Fruit fly (Drosophila melanogaster): ENCODE data around the gene CG45122.
A peak's percentile ranks its signal among the peaks of the same experiment; 100 is the strongest.

The CG45122 gene

DNA sequence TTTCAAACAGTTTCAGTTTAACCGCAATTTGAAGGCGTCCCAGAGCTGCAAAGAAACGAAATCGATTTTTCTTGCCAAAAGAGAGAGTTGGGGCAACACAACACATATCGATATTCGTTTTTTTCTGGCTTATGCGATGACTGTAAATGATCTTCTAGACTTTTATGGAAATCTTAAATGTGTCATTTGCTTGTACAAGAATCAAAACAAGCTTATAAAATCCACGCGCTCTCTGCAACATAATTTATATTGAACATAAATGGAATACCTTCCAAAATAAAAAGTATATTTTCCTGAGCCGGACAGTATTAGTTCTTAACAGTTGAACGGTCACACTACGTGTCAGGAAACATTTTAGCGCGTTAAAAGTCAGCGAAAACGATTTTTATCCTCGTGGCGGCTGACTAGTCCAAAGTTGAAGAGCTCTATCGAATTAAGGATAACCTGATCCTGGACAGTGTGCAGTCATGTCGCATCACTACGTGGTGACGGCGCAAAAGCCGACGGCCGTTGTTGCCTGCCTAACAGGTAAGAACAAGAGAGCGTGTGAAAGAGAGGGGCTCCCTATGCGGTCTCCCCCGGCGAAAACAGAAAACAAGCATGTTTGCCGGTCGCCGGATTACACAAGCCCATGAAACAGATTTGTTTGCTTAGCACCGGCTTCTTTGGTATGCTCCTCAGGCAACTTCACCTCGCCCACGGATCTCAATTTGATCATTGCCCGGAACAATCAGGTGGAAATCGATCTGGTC lies 8.2 kb downstream of the CG45122 start, which contains the start of gene pic:
pic (plus strand) TSS at position 304 of the 752 bp plus-strand sequence.
- TF ChIP-seq Hr83 (GFP tag; optimal IDR thresholded peaks at IDR 0.05; ENCODE audit: poor library complexity, severe bottlenecking) (peak; percentile 74), brk (GFP tag; optimal IDR thresholded peaks at IDR 0.05) (no peak)

dm6 chr3R:13056553-13056952 lies 12.6 kb downstream of the CG45122 start:
- TF ChIP-seq sage (GFP tag; optimal IDR thresholded peaks at IDR 0.05) (no peak), h (GFP tag; optimal IDR thresholded peaks at IDR 0.05) (no peak), CrebA (GFP tag; optimal IDR thresholded peaks at IDR 0.05; ENCODE audit: borderline replicate concordance) (no peak), dmrt93B (GFP tag; optimal IDR thresholded peaks at IDR 0.05) (no peak), Hnf4 (GFP tag; optimal IDR thresholded peaks at IDR 0.05) (no peak), rgr (GFP tag; optimal IDR thresholded peaks at IDR 0.05) (no peak), tai (GFP tag; optimal IDR thresholded peaks at IDR 0.05) (no peak), HLH106 (tag; optimal IDR thresholded peaks at IDR 0.05) (no peak), Sp1 (GFP tag; optimal IDR thresholded peaks at IDR 0.05) (no peak), Vsx2 (GFP tag; optimal IDR thresholded peaks at IDR 0.05; ENCODE audit: partially characterized antibody) (no peak), usp (GFP tag; optimal IDR thresholded peaks at IDR 0.05) (no peak), Rel (GFP tag; optimal IDR thresholded peaks at IDR 0.05) (no peak), Rel (tag; optimal IDR thresholded peaks at IDR 0.05) (no peak), GATAd (GFP tag; optimal IDR thresholded peaks at IDR 0.05) (no peak), jim (GFP tag; optimal IDR thresholded peaks at IDR 0.05) (no peak), sv (GFP tag; optimal IDR thresholded peaks at IDR 0.05) (no peak), foxo (GFP tag; optimal IDR thresholded peaks at IDR 0.05) (no peak), CG32264 (GFP tag; optimal IDR thresholded peaks at IDR 0.05) (no peak), brk (GFP tag; optimal IDR thresholded peaks at IDR 0.05) (no peak)

dm6 chr3R:13057121-13057805 lies 13.3 kb downstream of the CG45122 start, which contains the start of gene sim:
sim (plus strand) TSS chr3R:13057755.
- no peak for TF ChIP-seq Hnf4 (GFP tag; optimal IDR thresholded peaks at IDR 0.05)
- no peak for TF ChIP-seq ey (GFP tag; optimal IDR thresholded peaks at IDR 0.05)
- no peak for TF ChIP-seq sv (GFP tag; optimal IDR thresholded peaks at IDR 0.05)
- no peak for TF ChIP-seq rgr (GFP tag; optimal IDR thresholded peaks at IDR 0.05)
- TF ChIP-seq CG9705 (GFP tag; optimal IDR thresholded peaks at IDR 0.05): no peak
- no peak for TF ChIP-seq h (GFP tag; optimal IDR thresholded peaks at IDR 0.05)
- TF ChIP-seq N (GFP tag; optimal IDR thresholded peaks at IDR 0.05): no peak
- no peak for TF ChIP-seq psq (GFP tag; optimal IDR thresholded peaks at IDR 0.05)
- TF ChIP-seq CrebA (GFP tag; optimal IDR thresholded peaks at IDR 0.05; ENCODE audit: borderline replicate concordance): no peak
- no peak for TF ChIP-seq GATAd (GFP tag; optimal IDR thresholded peaks at IDR 0.05)
- no peak for TF ChIP-seq pan (optimal IDR thresholded peaks at IDR 0.05)
- no peak for TF ChIP-seq jim (GFP tag; optimal IDR thresholded peaks at IDR 0.05)
- TF ChIP-seq Rel (GFP tag; optimal IDR thresholded peaks at IDR 0.05): no peak
- no peak for TF ChIP-seq Rel (tag; optimal IDR thresholded peaks at IDR 0.05)
- no peak for TF ChIP-seq OdsH (GFP tag; optimal IDR thresholded peaks at IDR 0.05)
- no peak for TF ChIP-seq lola (GFP tag; optimal IDR thresholded peaks at IDR 0.05)
- TF ChIP-seq Dfd (GFP tag; optimal IDR thresholded peaks at IDR 0.05): no peak
- no peak for TF ChIP-seq usp (GFP tag; optimal IDR thresholded peaks at IDR 0.05)
- TF ChIP-seq Dif (GFP tag; optimal IDR thresholded peaks at IDR 0.05; ENCODE audit: partially characterized antibody): no peak
- TF ChIP-seq HLH106 (tag; optimal IDR thresholded peaks at IDR 0.05): no peak

DNA sequence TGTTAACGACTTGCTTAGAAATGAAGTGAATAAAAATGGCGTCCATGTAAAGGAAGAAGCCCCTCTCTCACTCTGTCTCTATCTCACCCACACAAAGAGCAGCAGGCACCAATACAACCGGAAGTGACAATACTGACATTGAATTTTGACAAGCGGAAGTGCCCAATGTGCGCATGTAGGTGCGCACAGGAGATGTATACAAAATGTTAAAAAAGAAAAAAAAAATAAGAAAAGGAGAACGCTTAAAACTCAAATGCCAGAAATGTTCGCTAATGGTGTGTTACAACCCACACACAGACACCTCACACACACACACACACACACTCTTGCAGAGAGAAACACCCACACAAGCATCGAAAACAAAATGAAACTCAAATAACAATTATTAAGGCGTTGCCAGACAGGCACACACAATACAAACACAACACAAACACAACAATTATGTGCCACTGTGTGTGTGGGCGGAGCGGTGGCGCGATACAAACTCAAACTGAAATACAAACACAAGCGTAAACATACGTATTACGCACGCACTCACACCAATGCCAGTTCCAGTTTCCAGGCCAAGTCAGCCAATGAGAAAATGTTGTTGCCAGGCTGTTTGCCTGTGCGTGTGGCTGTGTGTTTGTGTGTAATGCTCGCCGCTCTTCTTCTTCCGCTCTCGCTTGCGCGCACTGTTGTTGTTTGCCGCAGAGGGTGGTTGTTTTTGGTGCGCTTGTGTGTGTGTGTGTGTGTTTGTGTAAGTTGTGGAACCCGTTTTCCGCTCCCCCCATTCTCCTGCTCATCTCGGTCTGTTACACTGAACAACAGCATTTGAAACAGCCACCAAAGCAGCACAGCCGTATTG lies 20.0 kb downstream of the CG45122 start:
- no peak for TF ChIP-seq Rel (GFP tag; optimal IDR thresholded peaks at IDR 0.05)
- TF ChIP-seq Rel (tag; optimal IDR thresholded peaks at IDR 0.05): no peak
- no peak for TF ChIP-seq dl (GFP tag; optimal IDR thresholded peaks at IDR 0.05; ENCODE audit: insufficient read depth in 1 of 2, partially characterized antibody in 2 of 2)
- TF ChIP-seq Dif (GFP tag; optimal IDR thresholded peaks at IDR 0.05; ENCODE audit: partially characterized antibody): peak; percentile 23
- no peak for TF ChIP-seq HLH106 (tag; optimal IDR thresholded peaks at IDR 0.05)
- no peak for TF ChIP-seq br (GFP tag; optimal IDR thresholded peaks at IDR 0.05)
- no peak for TF ChIP-seq sage (GFP tag; optimal IDR thresholded peaks at IDR 0.05)
- no peak for TF ChIP-seq h (GFP tag; optimal IDR thresholded peaks at IDR 0.05)
- TF ChIP-seq Vsx2 (GFP tag; optimal IDR thresholded peaks at IDR 0.05; ENCODE audit: partially characterized antibody): peak; percentile 67
- TF ChIP-seq usp (GFP tag; optimal IDR thresholded peaks at IDR 0.05): no peak
- TF ChIP-seq psq (GFP tag; optimal IDR thresholded peaks at IDR 0.05): no peak
- TF ChIP-seq dmrt93B (GFP tag; optimal IDR thresholded peaks at IDR 0.05): no peak
- no peak for TF ChIP-seq Mio (GFP tag; optimal IDR thresholded peaks at IDR 0.05)
- no peak for TF ChIP-seq CG9705 (GFP tag; optimal IDR thresholded peaks at IDR 0.05)
- no peak for TF ChIP-seq rgr (GFP tag; optimal IDR thresholded peaks at IDR 0.05)
- no peak for TF ChIP-seq foxo (GFP tag; optimal IDR thresholded peaks at IDR 0.05)
- TF ChIP-seq woc (GFP tag; optimal IDR thresholded peaks at IDR 0.05): peak; percentile 14
- TF ChIP-seq Sp1 (GFP tag; optimal IDR thresholded peaks at IDR 0.05): no peak
- no peak for TF ChIP-seq ey (GFP tag; optimal IDR thresholded peaks at IDR 0.05)
- no peak for TF ChIP-seq pan (optimal IDR thresholded peaks at IDR 0.05)
- TF ChIP-seq brk (GFP tag; optimal IDR thresholded peaks at IDR 0.05): no peak
- peak; percentile 69 for TF ChIP-seq Abd-B (GFP tag; optimal IDR thresholded peaks at IDR 0.05)
- TF ChIP-seq lola (GFP tag; optimal IDR thresholded peaks at IDR 0.05): no peak
- TF ChIP-seq N (GFP tag; optimal IDR thresholded peaks at IDR 0.05): peak; percentile 97
- TF ChIP-seq Dfd (GFP tag; optimal IDR thresholded peaks at IDR 0.05): peak; percentile 6
- peak; percentile 47 for TF ChIP-seq Jra (GFP tag; optimal IDR thresholded peaks at IDR 0.05)
- TF ChIP-seq Hr83 (GFP tag; optimal IDR thresholded peaks at IDR 0.05; ENCODE audit: poor library complexity, severe bottlenecking): peak; percentile 53
- no peak for TF ChIP-seq CG32264 (GFP tag; optimal IDR thresholded peaks at IDR 0.05)

Measured in whole organism, wandering third instar larva.